Worm (Caenorhabditis elegans) whole organism, midembryonic: ENCODE results near the gene frpr-10.

Experiments
- T22C8.4 ChIP-seq: fragments of 200-800 bp; sonication (Bioruptor generic); IDR thresholded peaks from 2 replicates; pipeline ENCODE4 v1.3.6; 2022; ENCODE audit warnings: missing genetic modification characterization, missing compliant biosample characterization
- cog-1 ChIP-seq: sonication (generic microtip); optimal IDR thresholded peaks from 2 replicates; lab custom pipeline; 2016; ENCODE audit warnings: missing genetic modification characterization, missing compliant biosample characterization
- flt-1 ChIP-seq: fragments of 200-800 bp; sonication (Bioruptor generic); IDR thresholded peaks from 2 replicates; pipeline ENCODE4 v1.3.6; 2022; ENCODE audit warnings: missing genetic modification characterization, missing compliant biosample characterization
- klf-2 ChIP-seq: fragments of 200-800 bp; sonication (Bioruptor generic); conservative IDR thresholded peaks from 2 replicates; pipeline ENCODE4 v1.3.6; 2022; ENCODE audit warnings: missing genetic modification reagents, missing genetic modification characterization, missing compliant biosample characterization
- med-1 ChIP-seq: sonication (generic microtip); optimal IDR thresholded peaks from 2 replicates; lab custom pipeline; 2017; ENCODE audit warnings: missing genetic modification characterization, mild to moderate bottlenecking, missing compliant biosample characterization, antibody characterized with exemption, missing genetic modification reagents; ENCODE audit not compliant: insufficient read depth
- ref-1 ChIP-seq: fragments of 200-800 bp; sonication (Bioruptor generic); conservative IDR thresholded peaks from 2 replicates; pipeline ENCODE4 v1.3.6; 2022; ENCODE audit warnings: missing genetic modification reagents, missing genetic modification characterization, missing compliant biosample characterization
- tab-1 ChIP-seq: fragments of 200-800 bp; sonication (Bioruptor generic); IDR thresholded peaks from 2 replicates; pipeline ENCODE4 v1.3.6; 2022; ENCODE audit warnings: missing genetic modification characterization, missing compliant biosample characterization
- ztf-23 ChIP-seq: fragments of 200-800 bp; sonication (Bioruptor generic); IDR thresholded peaks from 2 replicates; pipeline ENCODE4 v1.3.6; 2022; ENCODE audit warnings: missing genetic modification reagents, missing genetic modification characterization, missing compliant biosample characterization
- ztf-29 ChIP-seq: fragments of 200-800 bp; sonication (Bioruptor generic); IDR thresholded peaks from 2 replicates; pipeline ENCODE4 v1.3.6; 2022; ENCODE audit warnings: missing genetic modification reagents, missing genetic modification characterization, missing compliant biosample characterization

Gene frpr-10

ce11 chrIV:8016694-8017093 is 59.1 kb downstream of the frpr-10 start, which contains the start of gene elpc-4:
elpc-4 (plus strand) TSS chrIV:8016994.
- TF ChIP-seq ztf-29 (GFP tag; lab: Robert Waterston, UW) (no peak), tab-1 (GFP tag; lab: Robert Waterston, UW) (no peak), ztf-23 (GFP tag; lab: Robert Waterston, UW) (no peak), med-1 (no peak), cog-1 (no peak), flt-1 (GFP tag; lab: Robert Waterston, UW) (no peak), ref-1 (GFP tag; lab: Robert Waterston, UW) (no peak), klf-2 (no peak), T22C8.4 (no peak)

ce11 chrIV:8019772-8020496 is 62.3 kb downstream of the frpr-10 start, which contains the start of gene dnc-4:
dnc-4 (minus strand) TSS chrIV:8019808.
- TF ChIP-seq tab-1 (GFP tag; lab: Robert Waterston, UW) (no peak), med-1 (no peak), ztf-23 (GFP tag; lab: Robert Waterston, UW) (0 out of 2 replicates have a peak, but pooled peaks have one; percentile 24), ref-1 (GFP tag; lab: Robert Waterston, UW) (no peak), cog-1 (no peak), klf-2 (no peak), ztf-29 (GFP tag; lab: Robert Waterston, UW) (no peak), T22C8.4 (no peak)

- TF ChIP-seq ztf-23 (GFP tag; lab: Robert Waterston, UW) (no peak), klf-2 (no peak), med-1 (no peak), cog-1 (no peak), ztf-29 (GFP tag; lab: Robert Waterston, UW) (no peak), T22C8.4 (no peak), flt-1 (GFP tag; lab: Robert Waterston, UW) (no peak), ref-1 (GFP tag; lab: Robert Waterston, UW) (no peak), tab-1 (GFP tag; lab: Robert Waterston, UW) (no peak)
Measured at ce11 chrIV:8022035-8022673, 64.5 kb downstream of the frpr-10 start, which contains the start of gene C26B2.2. C26B2.2 (minus strand) TSS chrIV:8022122.
